Worm (Caenorhabditis elegans) whole organism, midembryonic: ENCODE measurements around the gene Y45G12B.3.

Experiments used
- flt-1 ChIP-seq: fragments of 200-800 bp; sonication (Bioruptor generic); IDR thresholded peaks from 2 replicates; pipeline ENCODE4 v1.3.6; 2022; ENCODE audit warnings: missing genetic modification characterization, missing compliant biosample characterization
- med-1 ChIP-seq: sonication (generic microtip); optimal IDR thresholded peaks from 2 replicates; lab custom pipeline; 2017; ENCODE audit warnings: missing genetic modification characterization, mild to moderate bottlenecking, missing compliant biosample characterization, antibody characterized with exemption, missing genetic modification reagents; ENCODE audit not compliant: insufficient read depth

- TF ChIP-seq med-1 (GFP tag; lab: Kevin White, UChicago) = no peak
- peak; percentile 68; the same call in 1 of the 2 replicates for TF ChIP-seq flt-1
Observed at ce11 chrV:2638545-2638944, 57.5 kb downstream of the Y45G12B.3 start, which contains the start of gene W02H5.19.
